Worm (Caenorhabditis elegans): ENCODE data around the gene pigc-1.

Gene pigc-1

DNA sequence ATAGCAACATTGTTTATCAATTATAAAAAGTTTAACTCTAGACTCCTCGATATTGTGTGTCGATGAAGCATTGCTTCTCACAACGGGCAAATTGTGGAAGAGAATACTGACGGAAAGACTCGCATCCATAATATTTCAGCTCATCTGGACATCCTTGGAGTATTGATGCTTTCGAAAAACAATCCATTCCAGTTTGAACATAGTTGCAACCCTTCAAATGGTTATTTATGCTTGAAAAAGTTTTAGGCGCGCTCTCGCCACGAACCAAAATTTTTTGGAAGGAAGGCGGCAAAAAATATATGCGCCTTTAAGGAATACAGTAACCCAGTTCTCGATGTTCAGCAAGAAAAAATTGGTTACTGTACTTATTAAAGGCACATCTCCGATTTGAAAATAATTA, 20.5 kb downstream of the pigc-1 start:
- TF ChIP-seq atf-7 (tag; optimal IDR thresholded peaks at IDR 0.05) (no peak), lsy-27 (tag; optimal IDR thresholded peaks at IDR 0.05; ENCODE audit: borderline replicate concordance, insufficient read depth) (no peak), nfyb-1 (GFP tag; IDR thresholded peaks at IDR 0.05) (0 out of 2 replicates have a peak, but pooled peaks have one; percentile 41), ccch-3 (GFP tag; optimal IDR thresholded peaks at IDR 0.05) (no peak), B0019.2 (GFP tag; conservative IDR thresholded peaks at IDR 0.05) (no peak), snpc-1.3 (tag; optimal IDR thresholded peaks at IDR 0.05; ENCODE audit: insufficient read depth) (no peak), C17E4.6 (GFP tag; IDR thresholded peaks at IDR 0.05) (peak; percentile 32; the same call in 1 of the 2 replicates), F39B2.1 (GFP tag; IDR thresholded peaks at IDR 0.05) (no peak), F57C9.4 (tag; optimal IDR thresholded peaks at IDR 0.05) (no peak), mcd-1 (GFP tag; IDR thresholded peaks at IDR 0.05) (no peak), ztf-28 (GFP tag; IDR thresholded peaks at IDR 0.05) (no peak), B0336.3 (GFP tag; IDR thresholded peaks at IDR 0.05) (peak; percentile 68), hlh-26 (GFP tag; conservative IDR thresholded peaks at IDR 0.05) (no peak), hlh-12 (tag; optimal IDR thresholded peaks at IDR 0.05) (no peak), lsl-1 (GFP tag; optimal IDR thresholded peaks at IDR 0.05) (peak; percentile 38), hsf-1 (GFP tag; IDR thresholded peaks at IDR 0.05) (no peak), K12H6.12 (tag; optimal IDR thresholded peaks at IDR 0.05) (no peak), F49E8.2 (tag; optimal IDR thresholded peaks at IDR 0.05; ENCODE audit: insufficient read depth) (no peak), Y53F4B.3 (GFP tag; IDR thresholded peaks at IDR 0.05) (no peak), lin-54 (GFP tag; optimal IDR thresholded peaks at IDR 0.05) (peak; percentile 20), Y56A3A.18 (GFP tag; IDR thresholded peaks at IDR 0.05) (no peak), F52B5.7 (tag; optimal IDR thresholded peaks at IDR 0.05) (no peak), Y67H2A.10 (GFP tag; conservative IDR thresholded peaks at IDR 0.05) (no peak), nhr-27 (tag; optimal IDR thresholded peaks at IDR 0.05) (no peak), sdz-38 (tag; optimal IDR thresholded peaks at IDR 0.05) (no peak), let-526 (GFP tag; IDR thresholded peaks at IDR 0.05) (no peak), ama-1 (optimal IDR thresholded peaks at IDR 0.05) (peak; percentile 66), ama-1 (GFP tag; optimal IDR thresholded peaks at IDR 0.05) (no peak), ets-4 (GFP tag; optimal IDR thresholded peaks at IDR 0.05) (no peak), Y95B8A.8 (GFP tag; IDR thresholded peaks at IDR 0.05) (no peak), sea-2 (GFP tag; IDR thresholded peaks at IDR 0.05) (no peak), mes-4 (tag; optimal IDR thresholded peaks at IDR 0.05) (no peak), rpc-1 (optimal IDR thresholded peaks at IDR 0.05) (no peak), rpc-1 (tag; optimal IDR thresholded peaks at IDR 0.05) (no peak), lir-1 (GFP tag; conservative IDR thresholded peaks at IDR 0.05) (no peak), chd-7 (tag; optimal IDR thresholded peaks at IDR 0.05) (peak; percentile 13), fkh-3 (tag; optimal IDR thresholded peaks at IDR 0.05) (no peak), nhr-179 (tag; optimal IDR thresholded peaks at IDR 0.05) (no peak), pha-4 (tag; optimal IDR thresholded peaks at IDR 0.05) (no peak), bed-1 (GFP tag; IDR thresholded peaks at IDR 0.05) (no peak), egrh-3 (GFP tag; IDR thresholded peaks at IDR 0.05) (no peak), snpc-3.4 (tag; optimal IDR thresholded peaks at IDR 0.05) (no peak), D2030.7 (GFP tag; IDR thresholded peaks at IDR 0.05) (no peak), mel-28 (tag; optimal IDR thresholded peaks at IDR 0.05; ENCODE audit: borderline replicate concordance) (no peak), athp-1 (tag; optimal IDR thresholded peaks at IDR 0.05) (no peak), ceh-79 (tag; optimal IDR thresholded peaks at IDR 0.05) (peak; percentile 69), nfya-1 (tag; optimal IDR thresholded peaks at IDR 0.05; ENCODE audit: borderline replicate concordance, insufficient read depth) (no peak), F55B11.4 (tag; optimal IDR thresholded peaks at IDR 0.05; ENCODE audit: borderline replicate concordance, insufficient read depth) (no peak), Y79H2A.3 (GFP tag; conservative IDR thresholded peaks at IDR 0.05) (no peak), efl-1 (GFP tag; optimal IDR thresholded peaks at IDR 0.05) (peak; percentile 18)
